Fruit fly (Drosophila melanogaster): ENCODE measurements around the gene lwr.

DNA sequence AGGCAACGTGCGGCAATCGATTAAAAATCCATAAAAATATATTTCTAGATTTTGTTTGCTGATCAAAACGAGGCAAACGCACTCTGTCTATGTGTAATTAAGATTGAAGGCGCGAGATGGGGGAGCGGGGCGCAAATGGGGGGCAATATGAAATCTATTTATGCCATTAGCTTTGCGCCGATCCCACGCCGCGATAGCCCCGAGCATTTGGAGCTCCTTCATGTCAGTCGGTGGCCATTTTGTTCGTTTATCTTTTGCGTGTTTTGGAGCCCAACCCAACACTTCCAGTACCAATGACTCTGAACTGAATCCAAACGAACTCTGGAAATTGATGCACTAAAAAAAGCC, 43.9 kb downstream of the lwr start:
- TF ChIP-seq CG15710 (tag; optimal IDR thresholded peaks at IDR 0.05) (no peak), Ets98B (GFP tag; IDR thresholded peaks at IDR 0.05) (no peak), CG9948 (tag; optimal IDR thresholded peaks at IDR 0.05) (no peak), Snoo (tag; optimal IDR thresholded peaks at IDR 0.05) (no peak), rn (GFP tag; IDR thresholded peaks at IDR 0.05) (no peak), CG4496 (GFP tag; IDR thresholded peaks at IDR 0.05) (no peak), CG12605 (GFP tag; IDR thresholded peaks at IDR 0.05) (no peak), CG8159 (tag; optimal IDR thresholded peaks at IDR 0.05) (no peak), CG8301 (tag; optimal IDR thresholded peaks at IDR 0.05) (no peak)

Data from whole organism, pupa.